Worm (Caenorhabditis elegans) whole organism, L2 larva: Measurements from ENCODE around the gene F32D8.11.

Experiments used
- C34F6.9 ChIP-seq: fragments of 150-350 bp; optimal IDR thresholded peaks from 2 replicates; lab custom pipeline; 2014; ENCODE audit warnings: missing biosample characterization, missing genetic modification characterization
- F13H6.1 ChIP-seq: sonication (generic microtip); optimal IDR thresholded peaks from 2 replicates; lab custom pipeline; 2016; ENCODE audit warnings: missing genetic modification characterization, missing compliant biosample characterization
- Y55F3AM.14 ChIP-seq: fragments of 200-800 bp; sonication (Bioruptor generic); optimal IDR thresholded peaks from 2 replicates; lab custom pipeline; 2018; ENCODE audit warnings: mild to moderate bottlenecking, missing genetic modification characterization, missing compliant biosample characterization
- alr-1 ChIP-seq: fragments of 150-350 bp; optimal IDR thresholded peaks from 2 replicates; lab custom pipeline; 2014; ENCODE audit warnings: missing biosample characterization, missing genetic modification characterization
- aly-2 ChIP-seq: fragments of 150-350 bp; optimal IDR thresholded peaks from 2 replicates; lab custom pipeline; 2014; ENCODE audit warnings: missing biosample characterization, missing genetic modification characterization
- ama-1 ChIP-seq: fragments of 150-350 bp; optimal IDR thresholded peaks from 2 replicates; lab custom pipeline; 2018; ENCODE audit warnings: inconsistent platforms
- blmp-1 ChIP-seq: sonication (generic microtip); optimal IDR thresholded peaks from 2 replicates; lab custom pipeline; 2017; ENCODE audit warnings: missing genetic modification characterization, mild to moderate bottlenecking, missing compliant biosample characterization, antibody characterized with exemption, moderate library complexity; ENCODE audit not compliant: insufficient read depth
- crh-2 ChIP-seq: sonication (generic microtip); optimal IDR thresholded peaks from 2 replicates; lab custom pipeline; 2017; ENCODE audit warnings: missing biosample characterization, missing genetic modification characterization
- dmd-4 ChIP-seq: sonication (generic microtip); optimal IDR thresholded peaks from 2 replicates; lab custom pipeline; 2017; ENCODE audit warnings: missing biosample characterization, missing genetic modification characterization
- egl-27 ChIP-seq: sonication (generic microtip); optimal IDR thresholded peaks from 3 replicates; lab custom pipeline; 2017; ENCODE audit warnings: missing biosample characterization, missing genetic modification reagents, missing genetic modification characterization
- elt-1 ChIP-seq: fragments of 150-350 bp; optimal IDR thresholded peaks from 2 replicates; lab custom pipeline; 2014; ENCODE audit warnings: missing biosample characterization, missing genetic modification characterization
- elt-3 ChIP-seq: sonication (generic microtip); optimal IDR thresholded peaks from 2 replicates; lab custom pipeline; 2017; ENCODE audit warnings: missing biosample characterization, missing genetic modification characterization
- fos-1 ChIP-seq: fragments of 150-350 bp; optimal IDR thresholded peaks from 2 replicates; lab custom pipeline; 2014; ENCODE audit warnings: missing biosample characterization, missing genetic modification characterization
- gmeb-1 ChIP-seq: fragments of 150-350 bp; optimal IDR thresholded peaks from 2 replicates; lab custom pipeline; 2014; ENCODE audit warnings: missing biosample characterization, missing genetic modification characterization
- lin-11 ChIP-seq: fragments of 150-350 bp; sonication (generic microtip); optimal IDR thresholded peaks from 2 replicates; lab custom pipeline; 2014; ENCODE audit warnings: missing biosample characterization, missing genetic modification characterization, inconsistent platforms, mixed read lengths
- lin-13 ChIP-seq: fragments of 150-350 bp; optimal IDR thresholded peaks from 2 replicates; lab custom pipeline; 2014; ENCODE audit warnings: missing biosample characterization, missing genetic modification reagents, missing genetic modification characterization
- lin-39 ChIP-seq: fragments of 150-350 bp; optimal IDR thresholded peaks from 2 replicates; lab custom pipeline; 2014; ENCODE audit warnings: missing biosample characterization, missing genetic modification reagents, missing genetic modification characterization
- lsy-2 ChIP-seq, 2 experiments: fragments of 150-350 bp in 1 of 2; sonication (generic microtip) in 1 of 2; optimal IDR thresholded peaks; 2 replicates each; lab custom pipeline; 2014 to 2017; ENCODE audit warnings: missing biosample characterization in 2 of 2, missing genetic modification characterization in 2 of 2
- mdl-1 ChIP-seq, 2 experiments: fragments of 150-350 bp in 1 of 2; sonication (generic microtip) in 1 of 2; optimal IDR thresholded peaks; 2 replicates each; lab custom pipeline; 2017; ENCODE audit warnings: missing biosample characterization in 2 of 2, missing genetic modification characterization in 2 of 2
- nhr-11 ChIP-seq: fragments of 150-350 bp; optimal IDR thresholded peaks from 2 replicates; lab custom pipeline; 2014; ENCODE audit warnings: missing biosample characterization, missing genetic modification characterization
- nhr-12 ChIP-seq: fragments of 150-350 bp; optimal IDR thresholded peaks from 2 replicates; lab custom pipeline; 2014; ENCODE audit warnings: missing biosample characterization, missing genetic modification characterization
- nhr-129 ChIP-seq: fragments of 150-350 bp; optimal IDR thresholded peaks from 2 replicates; lab custom pipeline; 2014; ENCODE audit warnings: missing biosample characterization, missing genetic modification characterization
- nhr-21 ChIP-seq: fragments of 150-350 bp; optimal IDR thresholded peaks from 2 replicates; lab custom pipeline; 2014; ENCODE audit warnings: missing biosample characterization, missing genetic modification characterization
- nhr-23 ChIP-seq: fragments of 150-350 bp; optimal IDR thresholded peaks from 2 replicates; lab custom pipeline; 2014; ENCODE audit warnings: missing biosample characterization, missing genetic modification reagents, missing genetic modification characterization
- nhr-237 ChIP-seq: fragments of 150-350 bp; optimal IDR thresholded peaks from 2 replicates; lab custom pipeline; 2014; ENCODE audit warnings: missing biosample characterization, missing genetic modification characterization
- nhr-25 ChIP-seq: fragments of 150-350 bp; sonication (generic microtip); optimal IDR thresholded peaks from 3 replicates; lab custom pipeline; 2014; ENCODE audit warnings: missing biosample characterization, missing genetic modification characterization
- nhr-77 ChIP-seq: fragments of 150-350 bp; optimal IDR thresholded peaks from 2 replicates; lab custom pipeline; 2014; ENCODE audit warnings: missing biosample characterization, missing genetic modification characterization
- peb-1 ChIP-seq: fragments of 150-350 bp; optimal IDR thresholded peaks from 2 replicates; lab custom pipeline; 2014; ENCODE audit warnings: missing biosample characterization, missing genetic modification characterization
- skn-1 ChIP-seq: sonication (generic microtip); optimal IDR thresholded peaks from 2 replicates; lab custom pipeline; 2017; ENCODE audit warnings: missing biosample characterization, missing genetic modification characterization
- sma-3 ChIP-seq: sonication (generic microtip); optimal IDR thresholded peaks from 2 replicates; lab custom pipeline; 2016; ENCODE audit warnings: missing genetic modification reagents, missing genetic modification characterization, missing compliant biosample characterization
- sma-9 ChIP-seq, 2 experiments: fragments of 150-350 bp in 1 of 2; sonication (generic microtip) in 1 of 2; optimal IDR thresholded peaks; 2 replicates each; lab custom pipeline; 2014 to 2016; ENCODE audit warnings: missing genetic modification characterization in 2 of 2, mild to moderate bottlenecking in 1 of 2, missing biosample characterization in 1 of 2, missing compliant biosample characterization in 1 of 2, missing genetic modification reagents in 1 of 2, moderate library complexity in 1 of 2
- unc-39 ChIP-seq: fragments of 150-350 bp; optimal IDR thresholded peaks from 2 replicates; lab custom pipeline; 2014; ENCODE audit warnings: missing biosample characterization, missing genetic modification characterization
- unc-55 ChIP-seq: fragments of 150-350 bp; sonication (generic microtip); optimal IDR thresholded peaks from 3 replicates; lab custom pipeline; 2014; ENCODE audit warnings: missing biosample characterization, missing genetic modification reagents, missing genetic modification characterization
- unc-62 ChIP-seq: fragments of 150-350 bp; optimal IDR thresholded peaks from 2 replicates; lab custom pipeline; 2014; ENCODE audit warnings: missing biosample characterization, missing genetic modification reagents, missing genetic modification characterization
- ztf-11 ChIP-seq: sonication (generic microtip); optimal IDR thresholded peaks from 2 replicates; lab custom pipeline; 2017; ENCODE audit warnings: missing biosample characterization, missing genetic modification characterization
- ztf-4 ChIP-seq: fragments of 150-350 bp; optimal IDR thresholded peaks from 2 replicates; lab custom pipeline; 2014; ENCODE audit warnings: missing biosample characterization, missing genetic modification characterization

F32D8.11 gene

DNA sequence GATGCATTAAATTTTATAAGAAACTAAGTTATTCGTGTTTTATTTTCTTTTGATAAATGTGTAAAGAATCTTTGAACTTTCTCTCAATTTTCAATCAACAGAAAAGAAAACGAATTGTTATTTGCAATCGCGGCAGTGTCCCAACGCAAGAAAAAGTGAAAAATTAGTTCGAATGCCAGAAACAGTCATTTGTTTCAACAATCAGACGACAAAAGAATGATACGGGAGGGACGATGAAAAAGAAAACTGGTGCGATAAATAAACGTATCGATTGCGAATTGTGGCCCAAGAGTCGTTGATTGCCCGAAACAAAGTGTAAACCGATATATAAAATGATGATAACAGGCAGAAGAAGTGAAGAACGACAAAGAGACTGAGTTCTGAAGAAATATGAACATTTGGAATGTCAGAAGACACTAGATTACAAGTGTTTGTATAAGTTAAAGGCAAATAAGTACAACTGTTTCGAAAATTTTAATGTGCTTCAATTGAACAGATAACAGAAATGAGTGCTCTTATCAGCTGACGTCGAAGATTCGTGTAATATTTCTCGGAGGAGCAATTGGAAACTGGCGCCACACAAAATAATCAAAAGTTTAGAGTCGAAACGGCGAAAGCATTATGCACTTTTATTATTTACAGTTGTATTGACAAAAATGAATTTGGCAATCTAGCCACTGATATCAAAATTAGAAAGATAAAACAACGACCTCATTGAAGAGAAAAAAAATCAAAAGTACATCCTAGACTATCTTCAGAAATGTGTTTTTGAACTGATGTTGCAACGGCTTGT is 10.9 kb downstream of the F32D8.11 start:
- TF ChIP-seq crh-2 (tag; lab: Kevin White, UChicago) (no peak), lin-39 (tag; lab: Kevin White, UChicago) (no peak), lin-11 (tag; lab: Kevin White, UChicago) (no peak), dmd-4 (tag; lab: Kevin White, UChicago) (no peak), ztf-4 (tag; lab: Kevin White, UChicago) (no peak), F13H6.1 (tag; lab: Kevin White, UChicago) (peak; percentile 6), Y55F3AM.14 (GFP tag; lab: Kevin White, UChicago) (no peak), ama-1 (lab: Kevin White, UChicago) (no peak), peb-1 (no peak), aly-2 (tag; lab: Kevin White, UChicago) (no peak), sma-9 (GFP tag; optimal IDR thresholded peaks at IDR 0.05; lab: Kevin White, UChicago) (peak; percentile 71), sma-9 (tag; optimal IDR thresholded peaks at IDR 0.05; lab: Kevin White, UChicago) (no peak), skn-1 (tag; lab: Kevin White, UChicago) (no peak), nhr-129 (tag; lab: Kevin White, UChicago) (peak; percentile 13), sma-3 (GFP tag; lab: Kevin White, UChicago) (peak; percentile 12), fos-1 (tag; lab: Kevin White, UChicago) (peak; percentile 86), egl-27 (tag; lab: Kevin White, UChicago) (no peak), unc-55 (GFP tag; lab: Kevin White, UChicago) (no peak), nhr-21 (tag; lab: Kevin White, UChicago) (peak; percentile 9), nhr-237 (tag; lab: Kevin White, UChicago) (no peak), unc-62 (GFP tag; lab: Kevin White, UChicago) (no peak), mdl-1 (tag; optimal IDR thresholded peaks at IDR 0.05; lab: Kevin White, UChicago) (no peak), lsy-2 (tag; optimal IDR thresholded peaks at IDR 0.05; lab: Kevin White, UChicago) (peak in 1 of 2 experiments; percentile 7), unc-39 (tag; lab: Kevin White, UChicago) (no peak), C34F6.9 (peak; percentile 1), nhr-23 (no peak), ztf-11 (tag; lab: Kevin White, UChicago) (no peak), gmeb-1 (peak; percentile 19), blmp-1 (peak; percentile 42), nhr-25 (tag; lab: Kevin White, UChicago) (no peak)

DNA sequence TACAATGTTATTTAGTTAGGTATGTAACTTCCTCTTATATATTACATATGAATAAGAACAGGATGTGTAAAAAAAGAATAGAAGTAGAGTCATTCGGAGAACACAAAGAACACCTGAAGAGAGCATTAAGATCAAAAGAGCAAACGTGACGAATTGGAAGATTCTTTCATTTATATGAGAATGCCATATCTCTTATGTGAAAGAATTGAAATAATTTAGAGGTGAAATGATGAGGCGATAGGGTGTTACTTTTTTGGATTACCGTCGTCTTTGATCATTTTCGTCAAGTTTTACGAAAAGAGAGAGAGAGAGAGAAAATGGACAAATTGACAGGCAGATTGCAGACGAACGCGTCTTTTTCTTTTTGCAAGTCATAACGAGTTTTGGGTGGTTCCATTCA is 12.4 kb downstream of the F32D8.11 start:
- TF ChIP-seq lin-39 (tag; lab: Kevin White, UChicago) (no peak), nhr-25 (tag; lab: Kevin White, UChicago) (no peak), lsy-2 (tag; optimal IDR thresholded peaks at IDR 0.05; lab: Kevin White, UChicago) (peak in 1 of 2 experiments; percentile 11), crh-2 (tag; lab: Kevin White, UChicago) (peak; percentile 17), elt-1 (tag; lab: Kevin White, UChicago) (no peak), fos-1 (tag; lab: Kevin White, UChicago) (no peak), alr-1 (tag; lab: Kevin White, UChicago) (no peak), C34F6.9 (peak; percentile 32), elt-3 (tag; lab: Kevin White, UChicago) (no peak), nhr-237 (tag; lab: Kevin White, UChicago) (no peak), nhr-21 (tag; lab: Kevin White, UChicago) (no peak), nhr-77 (tag; lab: Kevin White, UChicago) (no peak), nhr-11 (tag; lab: Kevin White, UChicago) (no peak), nhr-12 (tag; lab: Kevin White, UChicago) (no peak), sma-9 (GFP tag; optimal IDR thresholded peaks at IDR 0.05; lab: Kevin White, UChicago) (peak; percentile 60), sma-9 (tag; optimal IDR thresholded peaks at IDR 0.05; lab: Kevin White, UChicago) (no peak), ztf-11 (tag; lab: Kevin White, UChicago) (no peak), unc-39 (tag; lab: Kevin White, UChicago) (no peak), unc-55 (GFP tag; lab: Kevin White, UChicago) (no peak), unc-62 (GFP tag; lab: Kevin White, UChicago) (no peak), peb-1 (no peak), Y55F3AM.14 (GFP tag; lab: Kevin White, UChicago) (no peak), ama-1 (lab: Kevin White, UChicago) (no peak), nhr-23 (no peak), lin-13 (GFP tag; lab: Kevin White, UChicago) (peak; percentile 7)
